Fruit fly (Drosophila melanogaster): Measurements from ENCODE around the gene croc.

croc gene

dm6 chr3L:21453623-21454022, 22.7 kb downstream of the croc start (continued):
- TF ChIP-seq Fer2 (tag; optimal IDR thresholded peaks at IDR 0.05), result no peak
- no peak for TF ChIP-seq CG10274 (GFP tag; optimal IDR thresholded peaks at IDR 0.05)
- TF ChIP-seq maf-S (GFP tag; optimal IDR thresholded peaks at IDR 0.05), result no peak
- no peak for TF ChIP-seq CG6683 (GFP tag; optimal IDR thresholded peaks at IDR 0.05)
- peak; percentile 37 for TF ChIP-seq her (GFP tag; optimal IDR thresholded peaks at IDR 0.05)
- TF ChIP-seq CG14860 (GFP tag; IDR thresholded peaks at IDR 0.05; ENCODE audit: partially characterized antibody), result no peak
- TF ChIP-seq Lpt (GFP tag; optimal IDR thresholded peaks at IDR 0.05), result no peak
- 0 out of 2 replicates have a peak, but pooled peaks have one; percentile 32 for TF ChIP-seq Drgx (GFP tag; IDR thresholded peaks at IDR 0.05)
- TF ChIP-seq salm (tag; optimal IDR thresholded peaks at IDR 0.05), result no peak
- TF ChIP-seq slou (GFP tag; optimal IDR thresholded peaks at IDR 0.05), result no peak
- no peak for TF ChIP-seq rib (GFP tag; IDR thresholded peaks at IDR 0.05)
- peak; percentile 29 for TF ChIP-seq CG8359 (GFP tag; optimal IDR thresholded peaks at IDR 0.05; ENCODE audit: borderline replicate concordance)
- no peak for TF ChIP-seq Dad (GFP tag; optimal IDR thresholded peaks at IDR 0.05)
- peak; percentile 28; the same call in 1 of the 2 replicates for TF ChIP-seq onecut (GFP tag; IDR thresholded peaks at IDR 0.05)
- peak; percentile 74 for TF ChIP-seq gsb-n (tag; optimal IDR thresholded peaks at IDR 0.05)
- peak; percentile 75 for TF ChIP-seq vvl (GFP tag; IDR thresholded peaks at IDR 0.05)
- TF ChIP-seq CG7963 (GFP tag; IDR thresholded peaks at IDR 0.05; ENCODE audit: partially characterized antibody), result no peak
- peak; percentile 32 for TF ChIP-seq btn (GFP tag; optimal IDR thresholded peaks at IDR 0.05)
- TF ChIP-seq gfzf (GFP tag; optimal IDR thresholded peaks at IDR 0.05), result no peak
- no peak for TF ChIP-seq CG3838 (GFP tag; optimal IDR thresholded peaks at IDR 0.05)
- TF ChIP-seq kni (GFP tag; optimal IDR thresholded peaks at IDR 0.05), result no peak
- TF ChIP-seq Sry-β (GFP tag; optimal IDR thresholded peaks at IDR 0.05), result no peak
- TF ChIP-seq CG8281 (tag; optimal IDR thresholded peaks at IDR 0.05), result no peak
- no peak for TF ChIP-seq CHES-1-like (GFP tag; optimal IDR thresholded peaks at IDR 0.05)
- TF ChIP-seq Dfd (GFP tag; optimal IDR thresholded peaks at IDR 0.05), result no peak
- TF ChIP-seq CG12299 (tag; optimal IDR thresholded peaks at IDR 0.05), result no peak
- peak; percentile 38 for TF ChIP-seq H2.0 (GFP tag; IDR thresholded peaks at IDR 0.05)
- TF ChIP-seq CG7928 (GFP tag; optimal IDR thresholded peaks at IDR 0.05), result no peak
- TF ChIP-seq CG2116 (GFP tag; optimal IDR thresholded peaks at IDR 0.05), result no peak
- no peak for TF ChIP-seq fru (optimal IDR thresholded peaks at IDR 0.05)
- no peak; the same call in 1 of the 2 replicates for TF ChIP-seq CG10366 (GFP tag; IDR thresholded peaks at IDR 0.05)
- peak; percentile 26; the same call in 1 of the 4 replicates for TF ChIP-seq Gug (GFP tag; IDR thresholded peaks at IDR 0.05)
- TF ChIP-seq pum (GFP tag; optimal IDR thresholded peaks at IDR 0.05), result peak; percentile 56
- TF ChIP-seq row (GFP tag; IDR thresholded peaks at IDR 0.05), result peak; percentile 74
- TF ChIP-seq fd96Cb (tag; optimal IDR thresholded peaks at IDR 0.05), result peak; percentile 64
- no peak for TF ChIP-seq CG6791 (GFP tag; IDR thresholded peaks at IDR 0.05; ENCODE audit: partially characterized antibody)
- TF ChIP-seq Ssrp (tag; optimal IDR thresholded peaks at IDR 0.05), result peak; percentile 62
- no peak for TF ChIP-seq CG10147 (GFP tag; optimal IDR thresholded peaks at IDR 0.05)
- no peak for TF ChIP-seq amos (GFP tag; IDR thresholded peaks at IDR 0.05; ENCODE audit: partially characterized antibody)
- no peak for TF ChIP-seq CG43689 (GFP tag; IDR thresholded peaks at IDR 0.05)
- peak; percentile 69 for TF ChIP-seq CG8924 (tag; optimal IDR thresholded peaks at IDR 0.05)
- peak; percentile 34; the same call in 1 of the 2 replicates for TF ChIP-seq peb (GFP tag; IDR thresholded peaks at IDR 0.05)
- TF ChIP-seq Oli (tag; optimal IDR thresholded peaks at IDR 0.05), result peak; percentile 55
- no peak for TF ChIP-seq CG4730 (GFP tag; IDR thresholded peaks at IDR 0.05)
- TF ChIP-seq Dek (tag; optimal IDR thresholded peaks at IDR 0.05), result no peak
- TF ChIP-seq Adf1 (GFP tag; IDR thresholded peaks at IDR 0.05), result no peak
- peak; percentile 48; the same call in 1 of the 3 replicates for TF ChIP-seq so (GFP tag; IDR thresholded peaks at IDR 0.05)
- TF ChIP-seq CG5245 (GFP tag; optimal IDR thresholded peaks at IDR 0.05), result peak; percentile 30
- TF ChIP-seq CG11723 (GFP tag; optimal IDR thresholded peaks at IDR 0.05), result peak; percentile 9
- TF ChIP-seq Taf1 (GFP tag; IDR thresholded peaks at IDR 0.05), result no peak
- peak; percentile 57; the same call in 2 of the 3 replicates for TF ChIP-seq tgo (GFP tag; IDR thresholded peaks at IDR 0.05)
- no peak for TF ChIP-seq Dbx (GFP tag; IDR thresholded peaks at IDR 0.05)
